Worm (Caenorhabditis elegans): ENCODE data around the gene nhr-36.

DNA sequence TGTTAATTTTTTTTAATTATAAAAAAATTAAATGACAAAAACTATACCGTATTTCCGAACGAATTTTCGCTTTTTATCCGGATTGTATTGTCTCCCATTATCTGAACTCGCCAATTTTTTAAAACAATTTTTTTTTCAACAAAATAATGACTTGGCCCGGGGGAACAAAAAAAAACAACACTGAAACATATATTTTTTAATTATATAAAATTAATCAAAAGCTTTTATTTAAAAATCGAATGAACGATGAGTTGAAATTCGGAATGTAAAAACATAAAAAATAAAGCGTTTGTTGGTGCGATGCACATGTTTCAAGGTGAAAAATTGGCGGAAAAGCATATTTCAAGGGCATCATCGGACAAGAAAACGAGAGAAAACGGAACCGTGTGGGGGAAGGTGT lies 47.8 kb downstream of the nhr-36 start, which contains the start of gene mdt-27:
- TF ChIP-seq ets-4 (tag; optimal IDR thresholded peaks at IDR 0.05) (no peak), pat-9 (tag; optimal IDR thresholded peaks at IDR 0.05) (no peak), ceh-2 (tag; optimal IDR thresholded peaks at IDR 0.05) (no peak), sox-4 (tag; optimal IDR thresholded peaks at IDR 0.05) (no peak), ceh-31 (tag; optimal IDR thresholded peaks at IDR 0.05) (no peak), nfya-1 (tag; optimal IDR thresholded peaks at IDR 0.05) (no peak), ama-1 (optimal IDR thresholded peaks at IDR 0.05) (no peak), T23F11.4 (GFP tag; optimal IDR thresholded peaks at IDR 0.05) (no peak), pqm-1 (tag; optimal IDR thresholded peaks at IDR 0.05) (no peak)

Measured in whole organism, late embryonic.